Worm (Caenorhabditis elegans) whole organism, early embryonic: ENCODE data around the gene daf-6.

Experiments
- B0310.2 ChIP-seq: sonication (generic microtip); optimal IDR thresholded peaks from 2 replicates; lab custom pipeline; 2016; ENCODE audit warnings: mild to moderate bottlenecking, missing genetic modification characterization, missing compliant biosample characterization
- ama-1 ChIP-seq: fragments of 150-350 bp; optimal IDR thresholded peaks from 2 replicates; lab custom pipeline; 2014
- ets-7 ChIP-seq: sonication (generic microtip); optimal IDR thresholded peaks from 2 replicates; lab custom pipeline; 2016; ENCODE audit warnings: missing genotype, missing genetic modification characterization, missing compliant biosample characterization
- flt-1 ChIP-seq: fragments of 200-800 bp; sonication (Bioruptor generic); IDR thresholded peaks from 2 replicates; pipeline ENCODE4 v1.3.6; 2022; ENCODE audit warnings: missing genetic modification characterization, missing compliant biosample characterization
- hmg-4 ChIP-seq: fragments of 200-800 bp; sonication (Bioruptor generic); optimal IDR thresholded peaks from 2 replicates; lab custom pipeline; 2018; ENCODE audit warnings: mild to moderate bottlenecking, missing genetic modification characterization, missing compliant biosample characterization
- hnd-1 ChIP-seq: sonication (generic microtip); optimal IDR thresholded peaks from 2 replicates; lab custom pipeline; 2016; ENCODE audit warnings: missing genetic modification characterization, missing compliant biosample characterization
- tbx-11 ChIP-seq: fragments of 200-800 bp; sonication (Bioruptor generic); IDR thresholded peaks from 2 replicates; pipeline ENCODE4 v1.3.6; 2022; ENCODE audit warnings: missing genetic modification characterization, missing compliant biosample characterization
- tra-4 ChIP-seq: sonication (generic microtip); optimal IDR thresholded peaks from 2 replicates; lab custom pipeline; 2017; ENCODE audit warnings: missing genetic modification characterization, missing compliant biosample characterization

ce11 chrX:14851904-14852303, 36.4 kb upstream of the daf-6 start:
- no peak for TF ChIP-seq B0310.2 (tag; lab: Kevin White, UChicago)
- TF ChIP-seq hmg-4 (GFP tag; lab: Kevin White, UChicago) = no peak
- TF ChIP-seq hnd-1 (tag; lab: Kevin White, UChicago) = no peak
- no peak for TF ChIP-seq tra-4 (tag; lab: Kevin White, UChicago)
- TF ChIP-seq flt-1 (GFP tag; lab: Robert Waterston, UW) = no peak
- TF ChIP-seq ama-1 (lab: Kevin White, UChicago) = no peak
- TF ChIP-seq tbx-11 = no peak
- no peak for TF ChIP-seq ets-7 (tag; lab: Kevin White, UChicago)
